Worm (Caenorhabditis elegans): ENCODE results near the gene irld-22.

The irld-22 gene

ce11 chrV:3862851-3863250, 37.2 kb downstream of the irld-22 start, which contains the start of gene nhr-187:
Gene nhr-187, minus strand, starts transcription at chrV:3862951.
- TF ChIP-seq unc-62 (GFP tag; optimal IDR thresholded peaks at IDR 0.05): no peak

ce11 chrV:3860123-3860522, 39.9 kb downstream of the irld-22 start, which contains the start of gene nhr-189:
Gene nhr-189, minus strand, starts transcription at chrV:3860243.
- TF ChIP-seq unc-62 (GFP tag; optimal IDR thresholded peaks at IDR 0.05): no peak

ce11 chrV:3857778-3858177, 42.2 kb downstream of the irld-22 start, which contains the start of gene nhr-188:
Gene nhr-188, minus strand, starts transcription at chrV:3857861.
- TF ChIP-seq unc-62 (GFP tag; optimal IDR thresholded peaks at IDR 0.05): no peak

ce11 chrV:3855916-3856315, 44.1 kb downstream of the irld-22 start:
- TF ChIP-seq unc-62 (GFP tag; optimal IDR thresholded peaks at IDR 0.05): no peak

ce11 chrV:3854847-3855246, 45.2 kb downstream of the irld-22 start, which contains the start of gene nhr-186:
Gene nhr-186, minus strand, starts transcription at chrV:3854947.
- TF ChIP-seq unc-62 (GFP tag; optimal IDR thresholded peaks at IDR 0.05): no peak

ce11 chrV:3851760-3852159, 48.2 kb downstream of the irld-22 start:
- no peak for TF ChIP-seq unc-62 (GFP tag; optimal IDR thresholded peaks at IDR 0.05)
